Worm (Caenorhabditis elegans) whole organism, L1 larva: ENCODE measurements around the gene abcx-1.

ENCODE experiments used
- ama-1 ChIP-seq: fragments of 150-350 bp; optimal IDR thresholded peaks from 2 replicates; lab custom pipeline; 2014
- blmp-1 ChIP-seq: fragments of 150-350 bp; optimal IDR thresholded peaks from 2 replicates; lab custom pipeline; 2014; ENCODE audit warnings: missing biosample characterization, missing genetic modification characterization
- elt-3 ChIP-seq, 6 experiments: fragments of 150-350 bp in 1 of 6; sonication (generic microtip); optimal IDR thresholded peaks; 2 replicates each; lab custom pipeline; 2017 to 2018; ENCODE audit warnings: missing biosample characterization in 6 of 6, missing genetic modification characterization in 6 of 6, inconsistent platforms in 1 of 6
- fkh-10 ChIP-seq: sonication (generic microtip); optimal IDR thresholded peaks from 2 replicates; lab custom pipeline; 2017; ENCODE audit warnings: missing biosample characterization, missing genetic modification reagents, missing genetic modification characterization
- jun-1 ChIP-seq: fragments of 150-350 bp; optimal IDR thresholded peaks from 2 replicates; lab custom pipeline; 2014; ENCODE audit warnings: missing biosample characterization, missing genetic modification reagents, missing genetic modification characterization
- lsy-2 ChIP-seq, 2 experiments: fragments of 150-350 bp; optimal IDR thresholded peaks; 2 replicates each; lab custom pipeline; 2014; ENCODE audit warnings: missing biosample characterization in 2 of 2, missing genetic modification characterization in 2 of 2
- mef-2 ChIP-seq: fragments of 150-350 bp; optimal IDR thresholded peaks from 2 replicates; lab custom pipeline; 2014; ENCODE audit warnings: missing biosample characterization, missing genetic modification characterization
- nhr-237 ChIP-seq: fragments of 150-350 bp; optimal IDR thresholded peaks from 2 replicates; lab custom pipeline; 2014; ENCODE audit warnings: missing biosample characterization, missing genetic modification characterization
- nhr-76 ChIP-seq: sonication (generic microtip); optimal IDR thresholded peaks from 2 replicates; lab custom pipeline; 2017; ENCODE audit warnings: missing biosample characterization, missing genetic modification characterization
- unc-130 ChIP-seq: fragments of 150-350 bp; optimal IDR thresholded peaks from 2 replicates; lab custom pipeline; 2017; ENCODE audit warnings: missing biosample characterization, missing genetic modification characterization, inconsistent platforms
- unc-62 ChIP-seq: fragments of 150-350 bp; optimal IDR thresholded peaks from 2 replicates; lab custom pipeline; 2014; ENCODE audit warnings: missing biosample characterization, missing genetic modification reagents, missing genetic modification characterization
- unc-86 ChIP-seq: sonication (generic microtip); optimal IDR thresholded peaks from 2 replicates; lab custom pipeline; 2016; ENCODE audit warnings: missing genetic modification characterization, missing compliant biosample characterization
- zag-1 ChIP-seq: fragments of 150-350 bp; optimal IDR thresholded peaks from 2 replicates; lab custom pipeline; 2014; ENCODE audit warnings: missing biosample characterization, missing genetic modification characterization
- ztf-4 ChIP-seq: fragments of 150-350 bp; optimal IDR thresholded peaks from 2 replicates; lab custom pipeline; 2014; ENCODE audit warnings: missing biosample characterization, missing genetic modification characterization

DNA sequence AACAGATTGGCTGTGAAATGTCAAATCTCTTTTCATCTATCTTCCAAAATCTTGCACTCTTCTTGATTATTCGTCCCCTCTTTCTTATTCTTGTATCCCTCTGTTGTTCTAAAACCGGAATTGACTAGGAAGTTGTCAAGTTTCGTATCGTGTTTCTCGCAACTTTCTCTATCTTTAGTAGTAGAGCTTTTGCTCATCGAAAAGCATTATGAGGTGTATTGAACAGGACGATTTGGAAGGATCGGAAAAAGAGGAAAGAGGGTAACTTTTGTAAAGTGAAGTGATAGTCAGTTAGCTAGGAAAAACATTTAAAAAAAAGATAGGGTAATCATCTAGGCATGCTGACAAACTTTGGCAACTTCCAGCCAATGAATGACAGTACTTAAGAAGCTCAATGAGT is 35.5 kb upstream of the abcx-1 start:
- TF ChIP-seq nhr-237 (no peak), nhr-76 (tag; lab: Kevin White, UChicago) (no peak), zag-1 (no peak), lsy-2 (tag; optimal IDR thresholded peaks at IDR 0.05; lab: Kevin White, UChicago) (no peak), blmp-1 (no peak), ama-1 (lab: Kevin White, UChicago) (no peak), jun-1 (tag; lab: Kevin White, UChicago) (no peak), fkh-10 (GFP tag; lab: Kevin White, UChicago) (no peak), elt-3 (tag; optimal IDR thresholded peaks at IDR 0.05; lab: Kevin White, UChicago) (no peak), ztf-4 (tag; lab: Kevin White, UChicago) (no peak), unc-86 (tag; lab: Kevin White, UChicago) (no peak), unc-62 (no peak), mef-2 (no peak), unc-130 (tag; lab: Kevin White, UChicago) (no peak)
